Worm (Caenorhabditis elegans) whole organism, L4/young adult: ENCODE results near the gene sru-27.

ENCODE experiments used
- W03F9.2 ChIP-seq: fragments of 150-350 bp; optimal IDR thresholded peaks from 2 replicates; lab custom pipeline; 2014; ENCODE audit warnings: missing biosample characterization, missing genetic modification characterization
- dao-5 ChIP-seq: sonication (generic microtip); optimal IDR thresholded peaks from 2 replicates; lab custom pipeline; 2016; ENCODE audit warnings: missing genotype, missing genetic modification characterization, moderate library complexity, missing compliant biosample characterization
- him-1 ChIP-seq: sonication (generic microtip); optimal IDR thresholded peaks from 2 replicates; lab custom pipeline; 2016; ENCODE audit warnings: missing genotype, missing genetic modification reagents, missing genetic modification characterization, missing compliant biosample characterization

ce11 chrV:1450160-1450559 lies 49.1 kb upstream of the sru-27 start, which contains the start of gene cnc-2:
- no peak for TF ChIP-seq him-1 (tag; lab: Kevin White, UChicago)
- TF ChIP-seq dao-5 (tag; lab: Kevin White, UChicago) = no peak
- no peak for TF ChIP-seq W03F9.2 (tag; lab: Kevin White, UChicago)
